Fruit fly (Drosophila melanogaster) whole organism, embryonic: ENCODE measurements around the gene trk.

Source experiments
- Aef1 ChIP-seq: fragments of 200-800 bp; sonication (Bioruptor generic); IDR thresholded peaks from 3 replicates; pipeline ENCODE4 v1.3.6; 2022; ENCODE audit warnings: missing biosample characterization, missing genetic modification characterization
- B-H1 ChIP-seq: fragments of 200-800 bp; sonication (Bioruptor generic); IDR thresholded peaks from 3 replicates; pipeline ENCODE4 v1.3.6; 2022; ENCODE audit warnings: missing biosample characterization, missing genetic modification characterization
- Bgb ChIP-seq: fragments of 200-800 bp; sonication (Bioruptor generic); IDR thresholded peaks from 2 replicates; pipeline ENCODE4 v1.3.6; 2022; ENCODE audit warnings: missing biosample characterization, missing genetic modification characterization; ENCODE audit not compliant: partially characterized antibody
- CG11560 ChIP-seq: fragments of 200-800 bp; sonication (Bioruptor generic); IDR thresholded peaks from 3 replicates; pipeline ENCODE4 v1.3.6; 2022; ENCODE audit warnings: missing biosample characterization, missing genetic modification characterization
- CG11695 ChIP-seq: fragments of 200-800 bp; sonication (Bioruptor generic); IDR thresholded peaks from 3 replicates; pipeline ENCODE4 v1.3.6; 2022; ENCODE audit warnings: missing biosample characterization, missing genetic modification characterization
- CG11696 ChIP-seq: fragments of 200-800 bp; sonication (Bioruptor generic); IDR thresholded peaks from 2 replicates; pipeline ENCODE4 v1.3.6; 2022; ENCODE audit warnings: missing biosample characterization, missing genetic modification characterization
- CG11723 ChIP-seq: fragments of 200-800 bp; sonication (Bioruptor generic); optimal IDR thresholded peaks from 2 replicates; lab custom pipeline; 2017; ENCODE audit warnings: missing biosample characterization, mild to moderate bottlenecking, missing genetic modification characterization
- CG12104 ChIP-seq: fragments of 200-800 bp; sonication (Bioruptor generic); optimal IDR thresholded peaks from 3 replicates; lab custom pipeline; 2016; ENCODE audit warnings: missing biosample characterization, missing genetic modification characterization
- CG1233 ChIP-seq: fragments of 200-800 bp; sonication (Bioruptor generic); optimal IDR thresholded peaks from 4 replicates; lab custom pipeline; 2018; ENCODE audit warnings: missing biosample characterization, mild to moderate bottlenecking, missing genetic modification characterization
- CG12659 ChIP-seq: fragments of 200-800 bp; sonication (Bioruptor generic); optimal IDR thresholded peaks from 3 replicates; lab custom pipeline; 2017; ENCODE audit warnings: mild to moderate bottlenecking, missing biosample characterization, missing genetic modification reagents, missing genetic modification characterization
- CG13624 ChIP-seq: fragments of 200-800 bp; sonication (Bioruptor generic); optimal IDR thresholded peaks from 2 replicates; lab custom pipeline; 2016; ENCODE audit warnings: missing biosample characterization, missing genetic modification characterization
- CG14050 ChIP-seq: fragments of 200-800 bp; sonication (Bioruptor generic); IDR thresholded peaks from 3 replicates; pipeline ENCODE4 v1.3.6; 2022; ENCODE audit warnings: missing biosample characterization, missing genetic modification characterization
- CG1602 ChIP-seq: fragments of 200-800 bp; sonication (Bioruptor generic); optimal IDR thresholded peaks from 3 replicates; lab custom pipeline; 2016; ENCODE audit warnings: missing biosample characterization, missing genetic modification characterization
- CG17359 ChIP-seq: fragments of 200-800 bp; sonication (Bioruptor generic); optimal IDR thresholded peaks from 3 replicates; lab custom pipeline; 2018; ENCODE audit warnings: missing biosample characterization, mild to moderate bottlenecking, missing genetic modification characterization, moderate library complexity
- CG30431 ChIP-seq: fragments of 200-800 bp; sonication (Bioruptor generic); optimal IDR thresholded peaks from 2 replicates; lab custom pipeline; 2017; ENCODE audit warnings: missing biosample characterization, missing genetic modification characterization
- CG3995 ChIP-seq: fragments of 200-800 bp; sonication (Bioruptor generic); optimal IDR thresholded peaks from 3 replicates; lab custom pipeline; 2016; ENCODE audit warnings: missing biosample characterization, missing genetic modification characterization
- CG4820 ChIP-seq: fragments of 200-800 bp; sonication (Bioruptor generic); optimal IDR thresholded peaks from 3 replicates; lab custom pipeline; 2016; ENCODE audit warnings: missing biosample characterization, missing genetic modification characterization
- CG6791 ChIP-seq: fragments of 200-800 bp; sonication (Bioruptor generic); IDR thresholded peaks from 3 replicates; pipeline ENCODE4 v1.3.6; 2022; ENCODE audit warnings: missing biosample characterization, missing genetic modification characterization; ENCODE audit not compliant: partially characterized antibody
- CG7786 ChIP-seq: fragments of 200-800 bp; sonication (Bioruptor generic); optimal IDR thresholded peaks from 2 replicates; lab custom pipeline; 2016; ENCODE audit warnings: missing biosample characterization, missing genetic modification characterization
- CG8924 ChIP-seq: fragments of 200-800 bp; optimal IDR thresholded peaks from 3 replicates; lab custom pipeline; 2019; ENCODE audit warnings: missing biosample characterization, mild to moderate bottlenecking, missing genetic modification characterization, moderate library complexity
- CTCF ChIP-seq: fragments of 200-800 bp; sonication (Bioruptor generic); optimal IDR thresholded peaks from 2 replicates; lab custom pipeline; 2017; ENCODE audit warnings: missing biosample characterization, mild to moderate bottlenecking, missing genetic modification characterization, moderate library complexity
- Deaf1 ChIP-seq: fragments of 200-800 bp; optimal IDR thresholded peaks from 3 replicates; lab custom pipeline; 2019; ENCODE audit warnings: missing biosample characterization, mild to moderate bottlenecking, missing genetic modification characterization, moderate library complexity
- Dek ChIP-seq: fragments of 200-800 bp; sonication (Bioruptor generic); optimal IDR thresholded peaks from 3 replicates; lab custom pipeline; 2019; ENCODE audit warnings: missing biosample characterization, mild to moderate bottlenecking, missing genetic modification characterization, moderate library complexity
- E2f2 ChIP-seq: fragments of 200-800 bp; sonication (Bioruptor generic); IDR thresholded peaks from 2 replicates; pipeline ENCODE4 v1.3.6; 2022; ENCODE audit warnings: missing biosample characterization, missing genetic modification characterization
- Ets97D ChIP-seq: fragments of 200-800 bp; sonication (Bioruptor generic); optimal IDR thresholded peaks from 3 replicates; lab custom pipeline; 2016; ENCODE audit warnings: missing biosample characterization, missing genetic modification characterization
- HmgZ ChIP-seq: fragments of 200-800 bp; sonication (Bioruptor generic); optimal IDR thresholded peaks from 2 replicates; lab custom pipeline; 2018; ENCODE audit warnings: missing biosample characterization, mild to moderate bottlenecking, missing genetic modification characterization
- Hsf ChIP-seq: fragments of 200-800 bp; sonication (Bioruptor generic); optimal IDR thresholded peaks from 3 replicates; lab custom pipeline; 2016; ENCODE audit warnings: missing biosample characterization, missing genetic modification characterization
- Lim3 ChIP-seq: fragments of 200-800 bp; sonication (Bioruptor generic); IDR thresholded peaks from 2 replicates; pipeline ENCODE4 v1.3.6; 2022; ENCODE audit warnings: missing biosample characterization, missing genetic modification characterization
- Mrtf ChIP-seq: fragments of 200-800 bp; sonication (Bioruptor generic); IDR thresholded peaks from 3 replicates; pipeline ENCODE4 v1.3.6; 2022; ENCODE audit warnings: missing biosample characterization, missing genetic modification characterization
- Trl ChIP-seq, 3 experiments: fragments of >200 bp in 2 of 3; fragments of 200-800 bp in 1 of 3; sonication (Bioruptor generic) in 1 of 3; optimal IDR thresholded peaks; 2 replicates in 1 of 3; 3 replicates in 2 of 3; lab custom pipeline; 2016 to 2017; ENCODE audit warnings: missing biosample characterization in 1 of 3, missing genetic modification characterization in 1 of 3
- Xrp1 ChIP-seq: fragments of 200-800 bp; sonication (Bioruptor generic); IDR thresholded peaks from 2 replicates; pipeline ENCODE4 v1.3.6; 2022; ENCODE audit warnings: missing biosample characterization, missing genetic modification characterization
- YL-1 ChIP-seq: fragments of 200-800 bp; sonication (Bioruptor generic); optimal IDR thresholded peaks from 3 replicates; lab custom pipeline; 2017; ENCODE audit warnings: missing biosample characterization, mild to moderate bottlenecking, missing genetic modification characterization
- abd-A ChIP-seq: fragments of 200-800 bp; sonication (Bioruptor generic); optimal IDR thresholded peaks from 3 replicates; lab custom pipeline; 2019; ENCODE audit warnings: missing biosample characterization, mild to moderate bottlenecking, missing genetic modification characterization, moderate library complexity
- amos ChIP-seq: fragments of 200-800 bp; sonication (Bioruptor generic); IDR thresholded peaks from 2 replicates; pipeline ENCODE4 v1.3.6; 2022; ENCODE audit warnings: missing biosample characterization, missing genetic modification characterization; ENCODE audit not compliant: partially characterized antibody
- ash1 ChIP-seq: fragments of 200-800 bp; sonication (Bioruptor generic); optimal IDR thresholded peaks from 2 replicates; lab custom pipeline; 2018; ENCODE audit warnings: missing biosample characterization, mild to moderate bottlenecking, missing genetic modification characterization
- ato ChIP-seq: fragments of 200-800 bp; sonication (Bioruptor generic); IDR thresholded peaks from 2 replicates; pipeline ENCODE4 v1.3.6; 2022; ENCODE audit warnings: missing biosample characterization, missing genetic modification characterization; ENCODE audit not compliant: partially characterized antibody
- bsh ChIP-seq, 2 experiments: fragments of 200-800 bp; sonication (Bioruptor generic); optimal IDR thresholded peaks; 2 replicates each; lab custom pipeline; 2017 to 2018; ENCODE audit warnings: mild to moderate bottlenecking in 2 of 2, missing biosample characterization in 2 of 2, missing genetic modification characterization in 2 of 2, moderate library complexity in 1 of 2
- dati ChIP-seq: fragments of 200-800 bp; sonication (Bioruptor generic); IDR thresholded peaks from 2 replicates; pipeline ENCODE4 v1.3.6; 2022; ENCODE audit warnings: missing biosample characterization, missing genetic modification characterization
- exex ChIP-seq: fragments of 200-800 bp; sonication (Bioruptor generic); optimal IDR thresholded peaks from 4 replicates; lab custom pipeline; 2018; ENCODE audit warnings: missing biosample characterization, mild to moderate bottlenecking, missing genetic modification characterization, moderate library complexity
- fd102C ChIP-seq: fragments of 200-800 bp; sonication (Bioruptor generic); optimal IDR thresholded peaks from 2 replicates; lab custom pipeline; 2018; ENCODE audit warnings: missing biosample characterization, mild to moderate bottlenecking, missing genetic modification characterization, moderate library complexity
- gfzf ChIP-seq: fragments of 200-800 bp; sonication (Bioruptor generic); optimal IDR thresholded peaks from 2 replicates; lab custom pipeline; 2016; ENCODE audit warnings: missing biosample characterization, mild to moderate bottlenecking, missing genetic modification characterization, moderate library complexity
- gt ChIP-seq: fragments of 200-800 bp; sonication (Bioruptor generic); IDR thresholded peaks from 2 replicates; pipeline ENCODE4 v1.3.6; 2022; ENCODE audit warnings: missing biosample characterization, missing genetic modification characterization
- ind ChIP-seq: fragments of 200-800 bp; sonication (Bioruptor generic); optimal IDR thresholded peaks from 3 replicates; lab custom pipeline; 2016; ENCODE audit warnings: missing biosample characterization, missing genetic modification characterization
- kay ChIP-seq: fragments of 200-800 bp; sonication (Bioruptor generic); optimal IDR thresholded peaks from 2 replicates; lab custom pipeline; 2016; ENCODE audit warnings: missing biosample characterization, missing genetic modification characterization
- lbe ChIP-seq: fragments of 200-800 bp; sonication (Bioruptor generic); optimal IDR thresholded peaks from 2 replicates; lab custom pipeline; 2016; ENCODE audit warnings: missing biosample characterization, mild to moderate bottlenecking, missing genetic modification characterization
- psq ChIP-seq: fragments of 200-800 bp; sonication (Bioruptor generic); optimal IDR thresholded peaks from 2 replicates; lab custom pipeline; 2017; ENCODE audit warnings: missing biosample characterization, missing genetic modification characterization
- pzg ChIP-seq: fragments of 200-800 bp; sonication (Bioruptor generic); optimal IDR thresholded peaks from 3 replicates; lab custom pipeline; 2018; ENCODE audit warnings: missing biosample characterization, mild to moderate bottlenecking, missing genetic modification characterization, moderate library complexity
- row ChIP-seq: fragments of 200-800 bp; sonication (Bioruptor generic); IDR thresholded peaks from 3 replicates; pipeline ENCODE4 v1.3.6; 2022; ENCODE audit warnings: missing biosample characterization, missing genetic modification characterization
- sens-2 ChIP-seq: fragments of 200-800 bp; sonication (Bioruptor generic); IDR thresholded peaks from 2 replicates; pipeline ENCODE4 v1.3.6; 2022; ENCODE audit warnings: missing biosample characterization, missing genetic modification characterization
- slou ChIP-seq: fragments of 200-800 bp; sonication (Bioruptor generic); optimal IDR thresholded peaks from 3 replicates; lab custom pipeline; 2016; ENCODE audit warnings: missing biosample characterization, missing genetic modification characterization
- unc-4 ChIP-seq: fragments of 200-800 bp; sonication (Bioruptor generic); IDR thresholded peaks from 2 replicates; pipeline ENCODE4 v1.3.6; 2022; ENCODE audit warnings: missing biosample characterization, missing genetic modification characterization; ENCODE audit not compliant: partially characterized antibody
- usp ChIP-seq: fragments of >200 bp; optimal IDR thresholded peaks from 2 replicates; lab custom pipeline; 2017; ENCODE audit warnings: missing biosample characterization, missing genetic modification characterization

trk gene

dm6 chr2L:10250441-10250847 is 21.7 kb downstream of the trk start, which contains the start of the genes bsk and CG31717 (continued):
- TF ChIP-seq CG3995 (GFP tag; lab: Kevin White, UChicago) (peak; percentile 62), HmgZ (tag; lab: Kevin White, UChicago) (peak; percentile 15), Deaf1 (no peak), Aef1 (GFP tag; lab: Robert Waterston, UW) (no peak), Ets97D (GFP tag; lab: Kevin White, UChicago) (peak; percentile 43), Bgb (peak; percentile 34; the same call in 1 of the 2 replicates), Xrp1 (GFP tag; lab: Robert Waterston, UW) (no peak), B-H1 (GFP tag; lab: Robert Waterston, UW) (no peak), CG14050 (GFP tag; lab: Robert Waterston, UW) (no peak), fd102C (GFP tag; lab: Kevin White, UChicago) (no peak), Trl (optimal IDR thresholded peaks at IDR 0.05; lab: Kevin White, UChicago) (no peak), Trl (GFP tag; optimal IDR thresholded peaks at IDR 0.05; lab: Kevin White, UChicago) (no peak), CG4820 (no peak), CG7786 (GFP tag; lab: Kevin White, UChicago) (no peak), CG1233 (GFP tag; lab: Kevin White, UChicago) (no peak), CG17359 (tag; lab: Kevin White, UChicago) (no peak), exex (tag; lab: Kevin White, UChicago) (no peak), CG12104 (GFP tag; lab: Kevin White, UChicago) (no peak), gfzf (GFP tag; lab: Kevin White, UChicago) (peak; percentile 78), E2f2 (GFP tag; lab: Robert Waterston, UW) (no peak), CG11696 (GFP tag; lab: Robert Waterston, UW) (no peak), ash1 (GFP tag; lab: Kevin White, UChicago) (no peak), dati (GFP tag; lab: Robert Waterston, UW) (no peak), lbe (GFP tag; lab: Kevin White, UChicago) (peak; percentile 14), CG6791 (peak; percentile 58; the same call in 1 of the 3 replicates), bsh (GFP tag; optimal IDR thresholded peaks at IDR 0.05; lab: Kevin White, UChicago) (no peak), CG8924 (tag; lab: Kevin White, UChicago) (peak; percentile 73), pzg (peak; percentile 81), gt (GFP tag; lab: Robert Waterston, UW) (no peak), Dek (tag; lab: Kevin White, UChicago) (no peak), CG11723 (GFP tag; lab: Kevin White, UChicago) (no peak), CG12659 (GFP tag; lab: Kevin White, UChicago) (peak; percentile 72), YL-1 (GFP tag; lab: Kevin White, UChicago) (peak; percentile 36), ind (GFP tag; lab: Kevin White, UChicago) (no peak), Lim3 (GFP tag; lab: Robert Waterston, UW) (no peak), psq (GFP tag; lab: Kevin White, UChicago) (no peak), CTCF (GFP tag; lab: Kevin White, UChicago) (no peak), CG11560 (tag; lab: Robert Waterston, UW) (peak; percentile 99), CG30431 (no peak), row (GFP tag; lab: Robert Waterston, UW) (peak; percentile 65), usp (no peak), abd-A (tag; lab: Kevin White, UChicago) (no peak), Mrtf (GFP tag; lab: Robert Waterston, UW) (no peak), kay (peak; percentile 34), ato (GFP tag; lab: Robert Waterston, UW) (no peak), CG1602 (GFP tag; lab: Kevin White, UChicago) (no peak), Hsf (no peak), CG13624 (GFP tag; lab: Kevin White, UChicago) (no peak), unc-4 (peak; percentile 61; the same call in 1 of the 2 replicates), amos (GFP tag; lab: Robert Waterston, UW) (no peak; the same call in 1 of the 2 replicates), slou (GFP tag; lab: Kevin White, UChicago) (no peak), CG11695 (GFP tag; lab: Robert Waterston, UW) (no peak), sens-2 (GFP tag; lab: Robert Waterston, UW) (no peak)
